Fruit fly (Drosophila melanogaster): ENCODE measurements around the gene CG2924.

CG2924 gene

DNA sequence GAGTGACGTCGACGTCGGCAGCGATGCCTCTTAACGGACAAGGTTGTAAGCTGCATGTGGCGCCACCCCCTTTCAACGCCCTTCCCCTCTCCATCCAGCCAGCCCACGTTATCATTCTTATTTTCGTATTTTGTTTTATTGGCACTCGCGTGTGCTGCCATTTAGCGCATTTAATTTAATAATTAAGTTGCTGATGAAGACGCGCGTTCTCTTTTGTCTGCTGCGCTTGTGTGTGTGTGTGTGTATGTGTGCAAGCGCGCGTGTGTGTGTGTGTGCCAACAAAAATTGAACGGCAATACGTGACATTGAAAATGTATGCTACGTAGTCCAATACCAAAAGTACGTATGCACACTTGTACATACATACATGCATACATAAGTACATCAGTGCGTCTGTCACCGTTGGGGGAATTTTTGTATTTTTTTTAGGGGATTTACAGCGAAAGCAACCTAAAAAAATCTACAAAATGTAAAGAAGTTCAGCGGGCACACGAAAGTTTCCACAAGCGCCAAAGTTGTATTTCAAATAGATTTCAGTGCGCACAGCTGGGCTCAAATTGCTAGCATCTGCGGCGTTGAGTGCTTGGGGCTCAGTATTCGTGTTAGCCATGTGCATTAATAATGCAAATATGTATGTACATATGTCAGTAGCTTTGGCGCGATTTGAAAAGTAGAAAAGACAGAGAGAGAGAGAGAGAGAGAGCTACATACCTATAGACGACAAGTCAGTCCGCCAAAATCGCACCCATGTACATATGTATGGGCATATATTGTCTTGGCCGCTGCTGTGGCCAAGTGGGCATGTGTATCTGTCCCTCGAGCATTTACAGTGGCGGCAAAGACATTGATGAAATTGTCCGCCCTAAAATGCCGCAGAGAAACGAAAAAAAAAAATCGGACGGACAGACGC lies 31.3 kb upstream of the CG2924 start (continued):
- TF ChIP-seq CG9876 (GFP tag; optimal IDR thresholded peaks at IDR 0.05) (peak; percentile 70), pum (GFP tag; optimal IDR thresholded peaks at IDR 0.05) (peak; percentile 76), CG1529 (GFP tag; optimal IDR thresholded peaks at IDR 0.05) (peak; percentile 80), CG1233 (GFP tag; optimal IDR thresholded peaks at IDR 0.05) (peak; percentile 78), Dp (GFP tag; optimal IDR thresholded peaks at IDR 0.05) (no peak), CG32767 (GFP tag; IDR thresholded peaks at IDR 0.05) (peak; percentile 90), mam (GFP tag; optimal IDR thresholded peaks at IDR 0.05) (peak; percentile 76), sqz (GFP tag; optimal IDR thresholded peaks at IDR 0.05) (peak; percentile 76), CG2712 (tag; optimal IDR thresholded peaks at IDR 0.05) (peak; percentile 84), wor (GFP tag; IDR thresholded peaks at IDR 0.05) (peak; percentile 78), ken (GFP tag; IDR thresholded peaks at IDR 0.05) (peak; percentile 74; the same call in 2 of the 3 replicates), CG2875 (GFP tag; optimal IDR thresholded peaks at IDR 0.05) (peak; percentile 80), CG7839 (tag; optimal IDR thresholded peaks at IDR 0.05) (peak; percentile 91), CG5245 (GFP tag; optimal IDR thresholded peaks at IDR 0.05) (peak; percentile 72), CG6654 (GFP tag; optimal IDR thresholded peaks at IDR 0.05) (peak; percentile 73), dm (GFP tag; optimal IDR thresholded peaks at IDR 0.05) (peak; percentile 74), CG6813 (GFP tag; optimal IDR thresholded peaks at IDR 0.05) (peak; percentile 74), Rfx (GFP tag; IDR thresholded peaks at IDR 0.05) (peak; percentile 79), peb (GFP tag; IDR thresholded peaks at IDR 0.05) (peak; percentile 71), CG15269 (tag; optimal IDR thresholded peaks at IDR 0.05) (peak; percentile 89), slou (GFP tag; optimal IDR thresholded peaks at IDR 0.05) (peak; percentile 18), CG13424 (tag; optimal IDR thresholded peaks at IDR 0.05) (peak; percentile 83), lov (optimal IDR thresholded peaks at IDR 0.05) (no peak), lov (GFP tag; IDR thresholded peaks at IDR 0.05) (peak; percentile 76; the same call in 1 of the 3 replicates), Dip2 (GFP tag; IDR thresholded peaks at IDR 0.05) (no peak), CTCF (GFP tag; optimal IDR thresholded peaks at IDR 0.05) (peak; percentile 38), CG4282 (GFP tag; optimal IDR thresholded peaks at IDR 0.05) (peak; percentile 32), ind (GFP tag; optimal IDR thresholded peaks at IDR 0.05) (peak; percentile 85), insv (GFP tag; optimal IDR thresholded peaks at IDR 0.05) (peak in 1 of 2 experiments; percentile 22), sob (GFP tag; IDR thresholded peaks at IDR 0.05) (peak; percentile 72), bowl (GFP tag; IDR thresholded peaks at IDR 0.05) (peak; percentile 54; the same call in 1 of the 2 replicates), CG11723 (GFP tag; optimal IDR thresholded peaks at IDR 0.05) (peak; percentile 55), crol (GFP tag; IDR thresholded peaks at IDR 0.05) (peak; percentile 29), nau (GFP tag; optimal IDR thresholded peaks at IDR 0.05) (peak; percentile 71), CG18599 (GFP tag; optimal IDR thresholded peaks at IDR 0.05) (peak; percentile 86), inv (GFP tag; IDR thresholded peaks at IDR 0.05; ENCODE audit: partially characterized antibody) (no peak), Sin3A (optimal IDR thresholded peaks at IDR 0.05) (no peak), salm (tag; optimal IDR thresholded peaks at IDR 0.05) (peak; percentile 55), dysf (GFP tag; IDR thresholded peaks at IDR 0.05) (peak; percentile 86), CG15011 (GFP tag; optimal IDR thresholded peaks at IDR 0.05) (peak; percentile 71), ERR (GFP tag; optimal IDR thresholded peaks at IDR 0.05) (peak; percentile 32), bigmax (GFP tag; optimal IDR thresholded peaks at IDR 0.05) (no peak), maf-S (GFP tag; optimal IDR thresholded peaks at IDR 0.05) (peak; percentile 71), CG7987 (GFP tag; optimal IDR thresholded peaks at IDR 0.05) (peak; percentile 52), wek (GFP tag; optimal IDR thresholded peaks at IDR 0.05) (peak; percentile 67), YL-1 (GFP tag; optimal IDR thresholded peaks at IDR 0.05) (peak; percentile 35), MESR4 (GFP tag; optimal IDR thresholded peaks at IDR 0.05) (peak; percentile 11), Poxn (GFP tag; IDR thresholded peaks at IDR 0.05) (peak; percentile 22; the same call in 1 of the 2 replicates), Hmr (GFP tag; optimal IDR thresholded peaks at IDR 0.05) (peak; percentile 79), so (GFP tag; IDR thresholded peaks at IDR 0.05) (peak; percentile 69; the same call in 1 of the 3 replicates)

All from whole organism, embryonic.